Worm (Caenorhabditis elegans): ENCODE results near the gene T09D3.8.

Gene T09D3.8

ce11 chrV:5403938-5404337 lies 39.0 kb downstream of the T09D3.8 start:
- no peak for TF ChIP-seq cog-1 (tag; optimal IDR thresholded peaks at IDR 0.05)
- no peak for TF ChIP-seq ztf-23 (GFP tag; IDR thresholded peaks at IDR 0.05)
- TF ChIP-seq ztf-29 (GFP tag; IDR thresholded peaks at IDR 0.05) = no peak
- TF ChIP-seq klf-2 (GFP tag; conservative IDR thresholded peaks at IDR 0.05) = no peak
- no peak for TF ChIP-seq T22C8.4 (GFP tag; IDR thresholded peaks at IDR 0.05)
- TF ChIP-seq tab-1 (GFP tag; IDR thresholded peaks at IDR 0.05) = no peak
- no peak for TF ChIP-seq flt-1 (GFP tag; IDR thresholded peaks at IDR 0.05)
- no peak for TF ChIP-seq med-1 (GFP tag; optimal IDR thresholded peaks at IDR 0.05; ENCODE audit: insufficient read depth)
- TF ChIP-seq ref-1 (GFP tag; conservative IDR thresholded peaks at IDR 0.05) = no peak

- TF ChIP-seq T22C8.4 (GFP tag; IDR thresholded peaks at IDR 0.05) (no peak), klf-2 (GFP tag; conservative IDR thresholded peaks at IDR 0.05) (no peak), flt-1 (GFP tag; IDR thresholded peaks at IDR 0.05) (no peak), med-1 (GFP tag; optimal IDR thresholded peaks at IDR 0.05; ENCODE audit: insufficient read depth) (no peak), ztf-23 (GFP tag; IDR thresholded peaks at IDR 0.05) (no peak)
These were observed 40.1 kb downstream of the T09D3.8 start, which contains the start of gene dmsr-7 for ce11 chrV:5405053-5405452. dmsr-7 (plus strand) TSS chrV:5405353.

- TF ChIP-seq tab-1 (GFP tag; IDR thresholded peaks at IDR 0.05) (no peak), ztf-29 (GFP tag; IDR thresholded peaks at IDR 0.05) (no peak), T22C8.4 (GFP tag; IDR thresholded peaks at IDR 0.05) (no peak), ztf-23 (GFP tag; IDR thresholded peaks at IDR 0.05) (no peak), med-1 (GFP tag; optimal IDR thresholded peaks at IDR 0.05; ENCODE audit: insufficient read depth) (no peak), cog-1 (tag; optimal IDR thresholded peaks at IDR 0.05) (no peak), ref-1 (GFP tag; conservative IDR thresholded peaks at IDR 0.05) (no peak), flt-1 (GFP tag; IDR thresholded peaks at IDR 0.05) (no peak), klf-2 (GFP tag; conservative IDR thresholded peaks at IDR 0.05) (no peak)
These were observed 43.3 kb downstream of the T09D3.8 start, which contains the start of gene C25A6.1 for ce11 chrV:5408223-5408622. C25A6.1 (plus strand) TSS chrV:5408523.

- no peak for TF ChIP-seq tab-1 (GFP tag; IDR thresholded peaks at IDR 0.05)
- no peak for TF ChIP-seq ztf-29 (GFP tag; IDR thresholded peaks at IDR 0.05)
- no peak for TF ChIP-seq ztf-23 (GFP tag; IDR thresholded peaks at IDR 0.05)
- no peak for TF ChIP-seq ref-1 (GFP tag; conservative IDR thresholded peaks at IDR 0.05)
- no peak for TF ChIP-seq klf-2 (GFP tag; conservative IDR thresholded peaks at IDR 0.05)
- no peak for TF ChIP-seq flt-1 (GFP tag; IDR thresholded peaks at IDR 0.05)
These were observed 44.0 kb downstream of the T09D3.8 start for ce11 chrV:5408921-5409320.

- no peak for TF ChIP-seq tab-1 (GFP tag; IDR thresholded peaks at IDR 0.05)
- TF ChIP-seq ztf-23 (GFP tag; IDR thresholded peaks at IDR 0.05) = no peak
- no peak for TF ChIP-seq T22C8.4 (GFP tag; IDR thresholded peaks at IDR 0.05)
- TF ChIP-seq klf-2 (GFP tag; conservative IDR thresholded peaks at IDR 0.05) = no peak
- no peak for TF ChIP-seq ztf-29 (GFP tag; IDR thresholded peaks at IDR 0.05)
- TF ChIP-seq ref-1 (GFP tag; conservative IDR thresholded peaks at IDR 0.05) = no peak
- TF ChIP-seq med-1 (GFP tag; optimal IDR thresholded peaks at IDR 0.05; ENCODE audit: insufficient read depth) = no peak
These were observed 45.7 kb downstream of the T09D3.8 start, which contains the start of gene F08F3.4 for ce11 chrV:5410679-5411078. F08F3.4 (plus strand) TSS chrV:5410955.

ce11 chrV:5412808-5413405 lies 47.9 kb downstream of the T09D3.8 start, which contains the start of gene F08F3.10:
F08F3.10 (plus strand) TSS chrV:5413355.
- TF ChIP-seq klf-2 (GFP tag; conservative IDR thresholded peaks at IDR 0.05) = no peak
- no peak for TF ChIP-seq T22C8.4 (GFP tag; IDR thresholded peaks at IDR 0.05)
- TF ChIP-seq ztf-23 (GFP tag; IDR thresholded peaks at IDR 0.05) = no peak
- no peak for TF ChIP-seq ref-1 (GFP tag; conservative IDR thresholded peaks at IDR 0.05)
- TF ChIP-seq med-1 (GFP tag; optimal IDR thresholded peaks at IDR 0.05; ENCODE audit: insufficient read depth) = no peak
- no peak for TF ChIP-seq tab-1 (GFP tag; IDR thresholded peaks at IDR 0.05)
- TF ChIP-seq flt-1 (GFP tag; IDR thresholded peaks at IDR 0.05) = no peak
- TF ChIP-seq ztf-29 (GFP tag; IDR thresholded peaks at IDR 0.05) = no peak
- TF ChIP-seq cog-1 (tag; optimal IDR thresholded peaks at IDR 0.05) = no peak
